Worm (Caenorhabditis elegans): ENCODE results near the gene sphr-1.
A peak's percentile ranks its signal among the peaks of the same experiment; 100 is the strongest.

Gene sphr-1

ce11 chrV:9181669-9182250 lies 9.7 kb upstream of the sphr-1 start, which contains the start of gene ptr-1:
TSS of gene ptr-1 (minus strand) at chrV:9181719.
- TF ChIP-seq nhr-129 (tag; optimal IDR thresholded peaks at IDR 0.05) (no peak), nhr-10 (tag; optimal IDR thresholded peaks at IDR 0.05) (no peak), elt-1 (tag; optimal IDR thresholded peaks at IDR 0.05) (no peak), C34F6.9 (tag; optimal IDR thresholded peaks at IDR 0.05) (no peak), nhr-23 (tag; optimal IDR thresholded peaks at IDR 0.05) (no peak)

- no peak for TF ChIP-seq lin-39 (tag; optimal IDR thresholded peaks at IDR 0.05)
- no peak for TF ChIP-seq elt-1 (tag; optimal IDR thresholded peaks at IDR 0.05)
- no peak for TF ChIP-seq nhr-237 (tag; optimal IDR thresholded peaks at IDR 0.05)
- TF ChIP-seq mab-5 (tag; optimal IDR thresholded peaks at IDR 0.05): no peak
- no peak for TF ChIP-seq ZK546.5 (tag; optimal IDR thresholded peaks at IDR 0.05)
- no peak for TF ChIP-seq F13H6.1 (tag; optimal IDR thresholded peaks at IDR 0.05)
These were observed 7.5 kb upstream of the sphr-1 start for ce11 chrV:9183718-9184441.

- no peak for TF ChIP-seq ztf-11 (tag; optimal IDR thresholded peaks at IDR 0.05)
- TF ChIP-seq sma-3 (GFP tag; optimal IDR thresholded peaks at IDR 0.05): no peak
- no peak for TF ChIP-seq unc-62 (GFP tag; optimal IDR thresholded peaks at IDR 0.05)
- no peak for TF ChIP-seq nhr-237 (tag; optimal IDR thresholded peaks at IDR 0.05)
- no peak for TF ChIP-seq nhr-25 (tag; optimal IDR thresholded peaks at IDR 0.05)
- no peak for TF ChIP-seq ama-1 (optimal IDR thresholded peaks at IDR 0.05)
- TF ChIP-seq elt-1 (tag; optimal IDR thresholded peaks at IDR 0.05): no peak
- TF ChIP-seq mbf-1 (tag; optimal IDR thresholded peaks at IDR 0.05): no peak
- TF ChIP-seq mdl-1 (tag; optimal IDR thresholded peaks at IDR 0.05): no peak
- TF ChIP-seq nhr-12 (tag; optimal IDR thresholded peaks at IDR 0.05): no peak
- TF ChIP-seq unc-55 (GFP tag; optimal IDR thresholded peaks at IDR 0.05): no peak
- TF ChIP-seq ceh-16 (tag; optimal IDR thresholded peaks at IDR 0.05): no peak
- no peak for TF ChIP-seq dmd-4 (tag; optimal IDR thresholded peaks at IDR 0.05)
- no peak for TF ChIP-seq egl-27 (tag; optimal IDR thresholded peaks at IDR 0.05)
These were observed 5.4 kb upstream of the sphr-1 start for ce11 chrV:9186028-9186427.

ce11 chrV:9194055-9194454 lies 2.6 kb downstream of the sphr-1 start:
- TF ChIP-seq lsy-2 (tag; optimal IDR thresholded peaks at IDR 0.05) (peak in 1 of 2 experiments; percentile 22), mab-5 (tag; optimal IDR thresholded peaks at IDR 0.05) (no peak), sem-4 (tag; optimal IDR thresholded peaks at IDR 0.05) (peak; percentile 43), C34F6.9 (tag; optimal IDR thresholded peaks at IDR 0.05) (peak; percentile 14), alr-1 (tag; optimal IDR thresholded peaks at IDR 0.05) (no peak), nhr-129 (tag; optimal IDR thresholded peaks at IDR 0.05) (no peak), unc-55 (GFP tag; optimal IDR thresholded peaks at IDR 0.05) (peak; percentile 49), mdl-1 (tag; optimal IDR thresholded peaks at IDR 0.05) (peak in 1 of 2 experiments; percentile 5)

- no peak for TF ChIP-seq elt-3 (tag; optimal IDR thresholded peaks at IDR 0.05)
These were observed 5.7 kb downstream of the sphr-1 start, which contains the start of gene C24B5.4 for ce11 chrV:9197121-9197520. TSS of gene C24B5.4 (minus strand) at chrV:9197326.

- TF ChIP-seq unc-39 (tag; optimal IDR thresholded peaks at IDR 0.05) (no peak), nhr-77 (tag; optimal IDR thresholded peaks at IDR 0.05) (no peak), ztf-1 (GFP tag; conservative IDR thresholded peaks at IDR 0.05) (no peak), fos-1 (tag; optimal IDR thresholded peaks at IDR 0.05) (no peak), zag-1 (tag; optimal IDR thresholded peaks at IDR 0.05) (no peak), Y55F3AM.14 (GFP tag; optimal IDR thresholded peaks at IDR 0.05) (no peak), crh-2 (tag; optimal IDR thresholded peaks at IDR 0.05) (no peak), elt-3 (tag; optimal IDR thresholded peaks at IDR 0.05) (no peak), mdl-1 (tag; optimal IDR thresholded peaks at IDR 0.05) (no peak), nhr-6 (tag; optimal IDR thresholded peaks at IDR 0.05) (no peak), ZK546.5 (tag; optimal IDR thresholded peaks at IDR 0.05) (no peak), nhr-237 (tag; optimal IDR thresholded peaks at IDR 0.05) (no peak), lin-13 (GFP tag; optimal IDR thresholded peaks at IDR 0.05) (no peak), lin-11 (tag; optimal IDR thresholded peaks at IDR 0.05) (no peak), nhr-129 (tag; optimal IDR thresholded peaks at IDR 0.05) (no peak), gmeb-1 (tag; optimal IDR thresholded peaks at IDR 0.05) (no peak), dmd-4 (tag; optimal IDR thresholded peaks at IDR 0.05) (no peak), sem-4 (tag; optimal IDR thresholded peaks at IDR 0.05) (no peak), egl-27 (tag; optimal IDR thresholded peaks at IDR 0.05) (no peak)
These were observed 7.5 kb downstream of the sphr-1 start, which contains the start of gene str-177 for ce11 chrV:9198887-9199286. TSS of gene str-177 (minus strand) at chrV:9198987.

All from whole organism, L2 larva.